Worm (Caenorhabditis elegans): ENCODE results near the gene R09E12.9.
A peak's percentile ranks its signal among the peaks of the same experiment; 100 is the strongest.

The R09E12.9 gene

DNA sequence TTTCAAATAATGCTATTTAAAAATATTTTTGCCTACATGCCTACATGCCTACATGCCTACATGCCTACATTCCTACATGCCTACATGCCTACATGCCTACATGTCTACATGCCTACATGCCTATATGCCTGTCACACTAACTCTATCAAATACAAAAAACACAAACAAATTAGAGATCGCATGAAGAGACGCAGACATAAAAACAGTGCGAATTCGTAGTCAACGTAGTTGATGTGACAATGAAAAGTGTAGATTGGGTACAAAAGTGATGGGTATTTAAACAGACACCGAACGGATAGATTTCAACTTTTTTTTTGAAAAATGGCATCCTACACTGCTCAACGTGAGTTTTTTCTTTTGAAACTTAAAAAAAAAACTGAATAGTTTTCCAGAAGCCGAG is at the start of gene R09E12.9:
R09E12.9 (plus strand) TSS at position 316 of the 400 bp plus-strand sequence.
- TF ChIP-seq gmeb-2 (tag; optimal IDR thresholded peaks at IDR 0.05) (no peak), F13H6.1 (tag; optimal IDR thresholded peaks at IDR 0.05) (no peak), syd-9 (tag; optimal IDR thresholded peaks at IDR 0.05) (no peak)

DNA sequence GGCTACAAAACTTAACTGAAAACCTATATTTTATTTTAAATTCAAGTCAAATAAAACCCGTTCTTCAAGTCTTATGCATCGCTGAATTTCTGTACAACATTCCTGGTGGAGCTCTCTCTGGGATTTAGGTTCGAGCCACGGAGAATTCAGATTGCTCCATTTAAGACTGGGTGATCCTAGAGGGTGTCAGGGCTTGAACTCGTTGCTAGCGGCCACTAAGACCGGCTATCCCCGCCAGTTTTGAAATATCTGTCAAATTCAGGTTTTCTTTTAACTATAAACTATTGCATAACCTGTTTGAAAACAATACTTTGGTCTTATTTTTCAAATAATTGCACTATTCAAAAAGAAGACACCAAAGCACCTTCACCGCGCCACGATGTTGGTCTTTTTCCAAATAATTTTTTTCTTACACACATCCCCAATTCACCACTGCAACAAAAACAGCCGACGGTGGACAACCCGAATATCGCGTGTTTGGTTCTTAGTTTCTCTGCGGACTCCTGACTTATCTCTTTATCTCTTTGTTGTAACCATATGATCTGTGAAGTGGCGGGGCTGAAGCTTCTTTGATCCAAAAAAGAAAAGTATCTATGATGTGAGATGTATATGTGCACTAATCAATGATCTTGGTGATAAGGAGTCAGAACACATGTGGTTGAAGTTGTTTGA is 48.4 kb upstream of the R09E12.9 start:
- TF ChIP-seq dve-1 (tag; optimal IDR thresholded peaks at IDR 0.05) (no peak), gmeb-2 (tag; optimal IDR thresholded peaks at IDR 0.05) (no peak), hlh-30 (tag; optimal IDR thresholded peaks at IDR 0.05; ENCODE audit: insufficient read depth) (peak; percentile 6), ceh-18 (tag; optimal IDR thresholded peaks at IDR 0.05) (no peak), unc-42 (tag; optimal IDR thresholded peaks at IDR 0.05) (no peak)

DNA sequence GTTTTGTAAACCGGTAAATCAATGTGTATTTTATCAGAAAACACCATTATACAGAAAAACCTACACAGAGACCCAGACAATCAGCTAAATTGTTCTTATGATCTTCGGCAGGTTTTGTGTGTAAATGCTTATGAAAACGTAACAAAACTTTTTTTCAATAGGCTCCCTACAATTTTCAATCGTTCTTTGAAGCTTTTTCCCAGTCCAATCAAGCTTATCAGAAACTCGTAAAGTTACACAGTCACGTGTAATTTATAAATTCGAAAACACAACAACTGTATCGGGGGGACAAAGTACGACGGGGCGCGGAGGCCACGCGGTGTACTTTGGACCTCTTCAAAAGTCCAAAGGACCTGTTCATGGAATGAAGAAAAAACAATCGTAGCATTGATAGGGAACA is 47.2 kb upstream of the R09E12.9 start:
- TF ChIP-seq hlh-30 (tag; optimal IDR thresholded peaks at IDR 0.05; ENCODE audit: insufficient read depth) (peak; percentile 7), gmeb-2 (tag; optimal IDR thresholded peaks at IDR 0.05) (no peak)

DNA sequence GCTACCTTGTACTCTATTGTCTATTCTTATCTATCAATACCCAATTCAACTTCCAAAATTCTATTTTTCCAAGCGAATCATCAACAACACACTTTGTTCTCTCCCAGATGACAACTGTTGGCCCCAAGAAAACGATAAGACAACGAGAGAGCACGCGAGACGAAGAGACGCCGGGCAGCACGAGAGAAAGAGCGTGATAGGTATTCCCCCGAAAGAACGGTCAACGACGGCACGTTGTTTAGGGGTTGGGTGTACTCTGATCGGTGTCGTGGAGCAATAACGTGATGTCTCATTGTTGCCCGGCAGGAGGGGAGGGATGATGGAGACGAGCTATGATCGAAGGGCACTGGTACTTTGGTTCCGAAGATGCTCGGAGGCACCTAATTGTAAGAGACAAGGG is 46.1 kb upstream of the R09E12.9 start:
- TF ChIP-seq ets-4 (tag; optimal IDR thresholded peaks at IDR 0.05): peak; percentile 32
- TF ChIP-seq ceh-34 (tag; optimal IDR thresholded peaks at IDR 0.05): peak; percentile 22
- TF ChIP-seq ceh-18 (tag; optimal IDR thresholded peaks at IDR 0.05): peak; percentile 94
- peak; percentile 88 for TF ChIP-seq rnt-1 (tag; optimal IDR thresholded peaks at IDR 0.05)
- peak; percentile 91 for TF ChIP-seq hlh-30 (tag; optimal IDR thresholded peaks at IDR 0.05; ENCODE audit: insufficient read depth)
- no peak for TF ChIP-seq fkh-10 (GFP tag; optimal IDR thresholded peaks at IDR 0.05)
- peak; percentile 5 for TF ChIP-seq dve-1 (tag; optimal IDR thresholded peaks at IDR 0.05)
- TF ChIP-seq tbx-2 (tag; optimal IDR thresholded peaks at IDR 0.05): peak; percentile 66
- peak; percentile 95 for TF ChIP-seq unc-55 (GFP tag; optimal IDR thresholded peaks at IDR 0.05)
- TF ChIP-seq syd-9 (tag; optimal IDR thresholded peaks at IDR 0.05): peak; percentile 17
- peak; percentile 49 for TF ChIP-seq F13H6.1 (tag; optimal IDR thresholded peaks at IDR 0.05)
- TF ChIP-seq C08G9.2 (tag; optimal IDR thresholded peaks at IDR 0.05): no peak
- TF ChIP-seq elt-2 (tag; optimal IDR thresholded peaks at IDR 0.05): peak; percentile 80
- peak; percentile 83 for TF ChIP-seq pqm-1 (tag; optimal IDR thresholded peaks at IDR 0.05)
- no peak for TF ChIP-seq ref-2 (tag; optimal IDR thresholded peaks at IDR 0.05)
- TF ChIP-seq ceh-45 (GFP tag; IDR thresholded peaks at IDR 0.05): no peak
- TF ChIP-seq tbx-7 (tag; optimal IDR thresholded peaks at IDR 0.05): no peak
- TF ChIP-seq nfya-1 (tag; optimal IDR thresholded peaks at IDR 0.05): peak; percentile 78
- TF ChIP-seq fkh-6 (tag; optimal IDR thresholded peaks at IDR 0.05): no peak

DNA sequence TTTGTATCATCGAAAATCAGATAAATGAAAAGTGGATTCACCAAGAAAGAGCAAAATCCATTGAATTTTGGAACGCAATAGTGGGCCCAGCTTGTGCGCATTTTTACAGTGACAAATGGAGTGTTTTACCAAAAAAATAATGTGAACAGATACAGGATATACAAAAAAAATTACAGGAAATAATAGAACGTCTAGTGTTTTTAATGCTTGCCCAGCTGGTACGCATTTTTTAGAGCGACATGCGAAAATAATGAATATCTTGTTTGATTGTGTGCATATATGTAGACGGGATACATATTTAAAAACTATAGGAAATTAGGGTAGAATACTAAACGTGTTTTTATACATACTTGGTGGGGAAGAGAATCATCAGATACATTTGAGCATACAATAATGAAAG is 41.2 kb upstream of the R09E12.9 start, which contains the start of gene srj-25:
srj-25 (minus strand) TSS at position 101 of the 400 bp plus-strand sequence.
- no peak for TF ChIP-seq madf-2 (tag; optimal IDR thresholded peaks at IDR 0.05)
- TF ChIP-seq ceh-48 (tag; optimal IDR thresholded peaks at IDR 0.05): no peak
- no peak for TF ChIP-seq nhr-232 (tag; optimal IDR thresholded peaks at IDR 0.05)
- TF ChIP-seq nhr-11 (tag; optimal IDR thresholded peaks at IDR 0.05): no peak
- TF ChIP-seq dve-1 (tag; optimal IDR thresholded peaks at IDR 0.05): no peak

DNA sequence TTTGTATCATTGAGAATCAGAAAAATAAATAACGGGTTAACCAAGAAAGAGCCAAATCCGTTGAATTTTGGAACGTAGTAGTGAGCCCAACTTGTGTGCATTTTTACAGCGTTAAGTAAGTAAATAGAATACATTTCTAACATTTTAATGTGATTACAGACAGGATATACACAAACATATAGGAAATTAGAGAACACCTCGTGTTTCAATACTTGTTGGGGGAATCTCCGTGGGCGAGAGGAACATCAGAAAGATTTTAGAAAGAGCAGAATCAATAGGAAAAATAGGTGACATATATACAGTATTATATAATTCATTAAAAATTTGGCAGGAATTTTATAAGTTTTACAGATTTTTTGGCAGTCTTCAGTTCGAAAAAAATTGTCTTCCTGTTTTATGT is 38.6 kb upstream of the R09E12.9 start, which contains the start of gene srj-24:
srj-24 (minus strand) TSS at position 101 of the 400 bp plus-strand sequence.
- TF ChIP-seq ceh-48 (tag; optimal IDR thresholded peaks at IDR 0.05): no peak
- no peak for TF ChIP-seq pha-4 (tag; optimal IDR thresholded peaks at IDR 0.05)
- no peak for TF ChIP-seq K02D7.2 (tag; optimal IDR thresholded peaks at IDR 0.05)
- TF ChIP-seq tbx-7 (tag; optimal IDR thresholded peaks at IDR 0.05): no peak
- TF ChIP-seq ama-1 (optimal IDR thresholded peaks at IDR 0.05): no peak
- TF ChIP-seq ceh-45 (GFP tag; IDR thresholded peaks at IDR 0.05): no peak
- no peak for TF ChIP-seq pax-1 (tag; optimal IDR thresholded peaks at IDR 0.05)
- no peak for TF ChIP-seq ets-4 (tag; optimal IDR thresholded peaks at IDR 0.05)
- TF ChIP-seq hlh-6 (tag; optimal IDR thresholded peaks at IDR 0.05): no peak
- no peak for TF ChIP-seq hlh-8 (tag; optimal IDR thresholded peaks at IDR 0.05)
- TF ChIP-seq fkh-10 (GFP tag; optimal IDR thresholded peaks at IDR 0.05): no peak
- no peak for TF ChIP-seq madf-2 (tag; optimal IDR thresholded peaks at IDR 0.05)
- TF ChIP-seq hlh-15 (tag; optimal IDR thresholded peaks at IDR 0.05): no peak
- no peak for TF ChIP-seq syd-9 (tag; optimal IDR thresholded peaks at IDR 0.05)
- no peak for TF ChIP-seq npax-4 (tag; optimal IDR thresholded peaks at IDR 0.05)
- TF ChIP-seq ceh-2 (tag; optimal IDR thresholded peaks at IDR 0.05): no peak

All from whole organism, late embryonic.